Worm (Caenorhabditis elegans) whole organism, mixed stage, embryonic: ENCODE measurements around the gene npr-39.

Experiments
- elt-1 ChIP-seq: sonication (generic microtip); optimal IDR thresholded peaks from 2 replicates; lab custom pipeline; 2017; ENCODE audit warnings: missing genetic modification characterization, mild to moderate bottlenecking, missing compliant biosample characterization, antibody characterized with exemption, moderate library complexity, borderline replicate concordance; ENCODE audit not compliant: insufficient read depth
- lin-32 ChIP-seq: fragments of 200-800 bp; sonication (Bioruptor generic); optimal IDR thresholded peaks from 2 replicates; lab custom pipeline; 2018; ENCODE audit warnings: mild to moderate bottlenecking, missing genetic modification characterization, missing compliant biosample characterization
- mab-5 ChIP-seq: fragments of 150-350 bp; optimal IDR thresholded peaks from 2 replicates; lab custom pipeline; 2014; ENCODE audit warnings: missing biosample characterization, missing genetic modification characterization
- nhr-12 ChIP-seq: fragments of 150-350 bp; optimal IDR thresholded peaks from 2 replicates; lab custom pipeline; 2014; ENCODE audit warnings: missing biosample characterization, missing genetic modification characterization
- nhr-2 ChIP-seq: fragments of 150-350 bp; optimal IDR thresholded peaks from 2 replicates; lab custom pipeline; 2014; ENCODE audit warnings: missing biosample characterization, missing genetic modification characterization
- nhr-28 ChIP-seq: fragments of 150-350 bp; optimal IDR thresholded peaks from 2 replicates; lab custom pipeline; 2014; ENCODE audit warnings: missing biosample characterization, missing genetic modification characterization
- snpc-4 ChIP-seq: fragments of 150-350 bp; optimal IDR thresholded peaks from 2 replicates; lab custom pipeline; 2014; ENCODE audit warnings: missing biosample characterization, missing genetic modification characterization
- tbx-8 ChIP-seq: fragments of 200-800 bp; sonication (Bioruptor generic); optimal IDR thresholded peaks from 2 replicates; lab custom pipeline; 2018; ENCODE audit warnings: mild to moderate bottlenecking, missing genetic modification characterization, moderate library complexity, missing compliant biosample characterization
- unc-39 ChIP-seq: fragments of 150-350 bp; optimal IDR thresholded peaks from 2 replicates; lab custom pipeline; 2014; ENCODE audit warnings: missing biosample characterization, missing genetic modification characterization
- unc-62 ChIP-seq: fragments of 150-350 bp; optimal IDR thresholded peaks from 2 replicates; lab custom pipeline; 2014; ENCODE audit warnings: missing biosample characterization, missing genetic modification reagents, missing genetic modification characterization
- zip-8 ChIP-seq: fragments of 150-350 bp; optimal IDR thresholded peaks from 2 replicates; lab custom pipeline; 2014; ENCODE audit warnings: missing biosample characterization, missing genetic modification characterization

DNA sequence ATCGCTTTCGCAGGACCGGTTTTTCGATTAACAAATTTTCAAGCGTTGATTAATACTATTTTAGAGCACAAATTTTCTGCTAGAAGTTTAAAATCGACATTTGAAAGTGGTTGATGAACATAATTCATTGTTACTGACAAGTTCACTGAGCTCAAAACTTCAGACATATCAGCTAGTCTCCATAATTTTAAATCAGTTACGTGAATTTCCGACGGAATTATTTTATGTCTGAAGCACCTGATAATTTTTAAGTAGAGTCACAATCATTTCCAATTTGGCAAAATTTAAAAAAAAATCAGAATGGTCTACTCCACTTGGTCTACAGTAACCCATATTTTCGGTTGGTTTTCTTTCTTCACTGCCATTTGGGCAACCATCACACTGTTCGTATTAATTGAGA lies 15.0 kb upstream of the npr-39 start, which contains the start of gene str-118:
- TF ChIP-seq unc-62 (GFP tag; lab: Kevin White, UChicago) (no peak), nhr-2 (no peak), nhr-12 (tag; lab: Kevin White, UChicago) (no peak), nhr-28 (no peak), lin-32 (no peak), snpc-4 (tag; lab: Kevin White, UChicago) (no peak), tbx-8 (GFP tag; lab: Kevin White, UChicago) (no peak), unc-39 (tag; lab: Kevin White, UChicago) (no peak), elt-1 (tag; lab: Kevin White, UChicago) (no peak), zip-8 (tag; lab: Kevin White, UChicago) (no peak), mab-5 (no peak)
